Worm (Caenorhabditis elegans) whole organism, L3 larva: ENCODE results near the gene C33D9.10.

Experiments used
- R02D3.7 ChIP-seq: fragments of 150-350 bp; optimal IDR thresholded peaks from 2 replicates; lab custom pipeline; 2014; ENCODE audit warnings: missing biosample characterization, missing genetic modification characterization
- ZK546.5 ChIP-seq: sonication (generic microtip); optimal IDR thresholded peaks from 2 replicates; lab custom pipeline; 2017; ENCODE audit warnings: missing biosample characterization, missing genetic modification characterization
- ceh-16 ChIP-seq: sonication (generic microtip); optimal IDR thresholded peaks from 2 replicates; lab custom pipeline; 2017; ENCODE audit warnings: missing biosample characterization, missing genetic modification characterization
- ceh-82 ChIP-seq: fragments of 150-350 bp; optimal IDR thresholded peaks from 2 replicates; lab custom pipeline; 2014; ENCODE audit warnings: missing biosample characterization, missing genetic modification characterization
- daf-12 ChIP-seq: fragments of 150-350 bp; optimal IDR thresholded peaks from 2 replicates; lab custom pipeline; 2014; ENCODE audit warnings: missing biosample characterization, missing genetic modification reagents, missing genetic modification characterization
- egl-27 ChIP-seq: sonication (generic microtip); optimal IDR thresholded peaks from 4 replicates; lab custom pipeline; 2017; ENCODE audit warnings: missing biosample characterization, missing genetic modification reagents, missing genetic modification characterization
- egl-5 ChIP-seq: fragments of 150-350 bp; optimal IDR thresholded peaks from 2 replicates; lab custom pipeline; 2017; ENCODE audit warnings: missing biosample characterization, missing genetic modification reagents, missing genetic modification characterization, inconsistent platforms
- elt-2 ChIP-seq: sonication (generic microtip); optimal IDR thresholded peaks from 2 replicates; lab custom pipeline; 2016; ENCODE audit warnings: missing genetic modification reagents, mild to moderate bottlenecking, missing genetic modification characterization, missing compliant biosample characterization
- eor-1 ChIP-seq, 2 experiments: fragments of 150-350 bp; optimal IDR thresholded peaks; 2 replicates each; lab custom pipeline; 2014 to 2018; ENCODE audit warnings: missing biosample characterization in 2 of 2, missing genetic modification characterization in 2 of 2
- fkh-10 ChIP-seq: sonication (generic microtip); optimal IDR thresholded peaks from 2 replicates; lab custom pipeline; 2017; ENCODE audit warnings: missing biosample characterization, missing genetic modification reagents, missing genetic modification characterization
- fkh-2 ChIP-seq: fragments of 150-350 bp; optimal IDR thresholded peaks from 2 replicates; lab custom pipeline; 2014; ENCODE audit warnings: missing biosample characterization, missing genetic modification reagents, missing genetic modification characterization
- hmg-11 ChIP-seq: sonication (generic microtip); optimal IDR thresholded peaks from 2 replicates; lab custom pipeline; 2016; ENCODE audit warnings: missing genetic modification characterization, missing compliant biosample characterization
- jun-1 ChIP-seq: fragments of 150-350 bp; optimal IDR thresholded peaks from 2 replicates; lab custom pipeline; 2014; ENCODE audit warnings: missing biosample characterization, missing genetic modification reagents, missing genetic modification characterization
- lin-15B ChIP-seq: fragments of 150-350 bp; optimal IDR thresholded peaks from 2 replicates; lab custom pipeline; 2014; ENCODE audit warnings: missing biosample characterization, missing genetic modification characterization
- lin-39 ChIP-seq: fragments of 150-350 bp; optimal IDR thresholded peaks from 2 replicates; lab custom pipeline; 2018; ENCODE audit warnings: missing biosample characterization, missing genetic modification reagents, missing genetic modification characterization
- lsy-12 ChIP-seq: sonication (generic microtip); optimal IDR thresholded peaks from 2 replicates; lab custom pipeline; 2016; ENCODE audit warnings: mild to moderate bottlenecking, missing genetic modification characterization, missing compliant biosample characterization
- mdl-1 ChIP-seq: fragments of 150-350 bp; optimal IDR thresholded peaks from 2 replicates; lab custom pipeline; 2014; ENCODE audit warnings: missing biosample characterization, missing genetic modification characterization
- mml-1 ChIP-seq: fragments of 150-350 bp; sonication (generic microtip); optimal IDR thresholded peaks from 3 replicates; lab custom pipeline; 2014; ENCODE audit warnings: missing biosample characterization, missing genetic modification characterization
- nfya-1 ChIP-seq: sonication (generic microtip); optimal IDR thresholded peaks from 2 replicates; lab custom pipeline; 2017; ENCODE audit warnings: missing genetic modification characterization, mild to moderate bottlenecking, missing compliant biosample characterization, antibody characterized with exemption, moderate library complexity; ENCODE audit not compliant: insufficient read depth
- nhr-12 ChIP-seq: fragments of 150-350 bp; optimal IDR thresholded peaks from 2 replicates; lab custom pipeline; 2014; ENCODE audit warnings: missing biosample characterization, missing genetic modification characterization
- nhr-23 ChIP-seq: fragments of 150-350 bp; optimal IDR thresholded peaks from 2 replicates; lab custom pipeline; 2014; ENCODE audit warnings: missing biosample characterization, missing genetic modification reagents, missing genetic modification characterization
- nhr-237 ChIP-seq: fragments of 150-350 bp; optimal IDR thresholded peaks from 2 replicates; lab custom pipeline; 2014; ENCODE audit warnings: missing biosample characterization, missing genetic modification characterization
- nhr-25 ChIP-seq: sonication (generic microtip); optimal IDR thresholded peaks from 2 replicates; lab custom pipeline; 2017; ENCODE audit warnings: missing biosample characterization, missing genetic modification characterization
- nhr-28 ChIP-seq: fragments of 150-350 bp; optimal IDR thresholded peaks from 2 replicates; lab custom pipeline; 2014; ENCODE audit warnings: missing biosample characterization, missing genetic modification characterization
- nhr-43 ChIP-seq: sonication (generic microtip); optimal IDR thresholded peaks from 2 replicates; lab custom pipeline; 2016; ENCODE audit warnings: mild to moderate bottlenecking, missing genetic modification characterization, missing compliant biosample characterization; ENCODE audit not compliant: poor library complexity, severe bottlenecking
- nhr-67 ChIP-seq: fragments of 150-350 bp; optimal IDR thresholded peaks from 2 replicates; lab custom pipeline; 2014; ENCODE audit warnings: missing biosample characterization, missing genetic modification characterization
- nhr-77 ChIP-seq: fragments of 150-350 bp; optimal IDR thresholded peaks from 2 replicates; lab custom pipeline; 2014; ENCODE audit warnings: missing biosample characterization, missing genetic modification characterization
- pha-4 ChIP-seq: fragments of 150-350 bp; optimal IDR thresholded peaks from 2 replicates; lab custom pipeline; 2014; ENCODE audit warnings: missing biosample characterization, missing genetic modification reagents, missing genetic modification characterization
- pqm-1 ChIP-seq: fragments of 150-350 bp; optimal IDR thresholded peaks from 2 replicates; lab custom pipeline; 2017; ENCODE audit warnings: missing biosample characterization, missing genetic modification characterization, inconsistent platforms
- sea-2 ChIP-seq: fragments of 150-350 bp; sonication (generic microtip); optimal IDR thresholded peaks from 4 replicates; lab custom pipeline; 2014; ENCODE audit warnings: missing biosample characterization, missing genetic modification reagents, missing genetic modification characterization
- skn-1 ChIP-seq: fragments of 150-350 bp; optimal IDR thresholded peaks from 2 replicates; lab custom pipeline; 2014; ENCODE audit warnings: missing biosample characterization, missing genetic modification characterization
- snpc-4 ChIP-seq: fragments of 150-350 bp; optimal IDR thresholded peaks from 2 replicates; lab custom pipeline; 2014; ENCODE audit warnings: missing biosample characterization, missing genetic modification characterization
- tbx-2 ChIP-seq: sonication (generic microtip); optimal IDR thresholded peaks from 2 replicates; lab custom pipeline; 2016; ENCODE audit warnings: mild to moderate bottlenecking, missing genetic modification characterization, missing compliant biosample characterization
- unc-39 ChIP-seq: sonication (generic microtip); optimal IDR thresholded peaks from 4 replicates; lab custom pipeline; 2017; ENCODE audit warnings: missing biosample characterization, missing genetic modification characterization
- unc-62 ChIP-seq: fragments of 150-350 bp; sonication (generic microtip); optimal IDR thresholded peaks from 4 replicates; lab custom pipeline; 2014; ENCODE audit warnings: missing biosample characterization, missing genetic modification reagents, missing genetic modification characterization
- zag-1 ChIP-seq: fragments of 150-350 bp; optimal IDR thresholded peaks from 2 replicates; lab custom pipeline; 2014; ENCODE audit warnings: missing biosample characterization, missing genetic modification characterization
- ztf-11 ChIP-seq: fragments of 150-350 bp; optimal IDR thresholded peaks from 2 replicates; lab custom pipeline; 2014; ENCODE audit warnings: missing biosample characterization, missing genetic modification characterization
- ztf-4 ChIP-seq: fragments of 150-350 bp; optimal IDR thresholded peaks from 2 replicates; lab custom pipeline; 2014; ENCODE audit warnings: missing biosample characterization, missing genetic modification characterization

The C33D9.10 gene

ce11 chrIV:8761896-8762295 lies 26.1 kb downstream of the C33D9.10 start, which contains the start of the genes F20C5.11 and klp-11:
TSS of gene F20C5.11 (minus strand) at chrIV:8761996.
TSS of gene klp-11 (minus strand) at chrIV:8762066.
- no peak for TF ChIP-seq lin-39 (tag; lab: Kevin White, UChicago)
- TF ChIP-seq, all 47 proteins: peak for 0

- TF ChIP-seq pha-4 (tag; lab: Kevin White, UChicago) (peak; percentile 4), jun-1 (tag; lab: Kevin White, UChicago) (no peak), daf-12 (tag; lab: Kevin White, UChicago) (no peak), pqm-1 (tag; lab: Kevin White, UChicago) (no peak), unc-39 (no peak), hmg-11 (tag; lab: Kevin White, UChicago) (peak; percentile 32), nfya-1 (peak; percentile 66), nhr-28 (tag; lab: Kevin White, UChicago) (no peak), snpc-4 (tag; lab: Kevin White, UChicago) (no peak), lin-15B (tag; lab: Kevin White, UChicago) (peak; percentile 27), fkh-10 (GFP tag; lab: Kevin White, UChicago) (peak; percentile 37), ztf-11 (tag; lab: Kevin White, UChicago) (no peak), elt-2 (tag; lab: Kevin White, UChicago) (peak; percentile 17), nhr-237 (no peak), lin-39 (tag; lab: Kevin White, UChicago) (peak; percentile 84), ztf-4 (tag; lab: Kevin White, UChicago) (no peak), skn-1 (tag; lab: Kevin White, UChicago) (no peak), R02D3.7 (no peak), tbx-2 (tag; lab: Kevin White, UChicago) (no peak), egl-27 (no peak), fkh-2 (no peak)
These were observed 29.3 kb downstream of the C33D9.10 start for ce11 chrIV:8758620-8759019.

ce11 chrIV:8757729-8758128 lies 30.2 kb downstream of the C33D9.10 start:
- TF ChIP-seq pqm-1 (tag; lab: Kevin White, UChicago) (peak; percentile 68), fkh-10 (GFP tag; lab: Kevin White, UChicago) (no peak), ceh-82 (tag; lab: Kevin White, UChicago) (no peak), nhr-237 (no peak), nhr-43 (tag; lab: Kevin White, UChicago) (no peak), zag-1 (tag; lab: Kevin White, UChicago) (no peak), lsy-12 (no peak), eor-1 (tag; optimal IDR thresholded peaks at IDR 0.05; lab: Kevin White, UChicago) (no peak), pha-4 (tag; lab: Kevin White, UChicago) (peak; percentile 45), unc-39 (no peak), nhr-23 (tag; lab: Kevin White, UChicago) (no peak), nfya-1 (peak; percentile 41), R02D3.7 (no peak), mml-1 (no peak), elt-2 (tag; lab: Kevin White, UChicago) (peak; percentile 85), ZK546.5 (tag; lab: Kevin White, UChicago) (no peak), egl-27 (no peak)

ce11 chrIV:8754727-8755126 lies 33.2 kb downstream of the C33D9.10 start, which contains the start of gene elli-1:
TSS of gene elli-1 (minus strand) at chrIV:8754827.
- TF ChIP-seq nhr-25 (tag; lab: Kevin White, UChicago) = no peak
- TF ChIP-seq sea-2 = no peak
- TF ChIP-seq eor-1 (tag; optimal IDR thresholded peaks at IDR 0.05; lab: Kevin White, UChicago) = no peak
- TF ChIP-seq R02D3.7 = no peak
- TF ChIP-seq hmg-11 (tag; lab: Kevin White, UChicago) = no peak
- TF ChIP-seq ztf-11 (tag; lab: Kevin White, UChicago) = no peak
- no peak for TF ChIP-seq ztf-4 (tag; lab: Kevin White, UChicago)
- no peak for TF ChIP-seq tbx-2 (tag; lab: Kevin White, UChicago)
- TF ChIP-seq nhr-77 (tag; lab: Kevin White, UChicago) = no peak

- TF ChIP-seq zag-1 (tag; lab: Kevin White, UChicago) (no peak), nhr-28 (tag; lab: Kevin White, UChicago) (no peak), egl-5 (tag; lab: Kevin White, UChicago) (no peak), nhr-77 (tag; lab: Kevin White, UChicago) (no peak), nhr-12 (no peak), ZK546.5 (tag; lab: Kevin White, UChicago) (no peak), elt-2 (tag; lab: Kevin White, UChicago) (no peak), mdl-1 (no peak), egl-27 (no peak), nhr-67 (tag; lab: Kevin White, UChicago) (no peak), unc-62 (GFP tag; lab: Kevin White, UChicago) (no peak), ceh-16 (tag; lab: Kevin White, UChicago) (no peak), sea-2 (no peak), lsy-12 (no peak), eor-1 (tag; optimal IDR thresholded peaks at IDR 0.05; lab: Kevin White, UChicago) (no peak), fkh-10 (GFP tag; lab: Kevin White, UChicago) (no peak), ztf-4 (tag; lab: Kevin White, UChicago) (no peak)
These were observed 33.8 kb downstream of the C33D9.10 start for ce11 chrIV:8754146-8754545.
